Fruit fly (Drosophila melanogaster) whole organism, embryonic: Measurements from ENCODE around the gene Sc2.

Experiments
- ATbp ChIP-seq: fragments of 200-800 bp; sonication (Bioruptor generic); optimal IDR thresholded peaks from 2 replicates; lab custom pipeline; 2017; ENCODE audit warnings: missing biosample characterization, mild to moderate bottlenecking, missing genetic modification characterization, missing genetic modification reagents
- CG10431 ChIP-seq: fragments of 200-800 bp; sonication (Bioruptor generic); optimal IDR thresholded peaks from 3 replicates; lab custom pipeline; 2018; ENCODE audit warnings: missing biosample characterization, mild to moderate bottlenecking, missing genetic modification characterization
- CG10959 ChIP-seq: fragments of 200-800 bp; sonication (Bioruptor generic); IDR thresholded peaks from 2 replicates; pipeline ENCODE4 v1.3.6; 2022; ENCODE audit warnings: missing biosample characterization, missing genetic modification characterization
- CG11723 ChIP-seq: fragments of 200-800 bp; sonication (Bioruptor generic); optimal IDR thresholded peaks from 2 replicates; lab custom pipeline; 2017; ENCODE audit warnings: missing biosample characterization, mild to moderate bottlenecking, missing genetic modification characterization
- CG12104 ChIP-seq: fragments of 200-800 bp; sonication (Bioruptor generic); optimal IDR thresholded peaks from 3 replicates; lab custom pipeline; 2016; ENCODE audit warnings: missing biosample characterization, missing genetic modification characterization
- CG12155 ChIP-seq: fragments of 200-800 bp; sonication (Bioruptor generic); optimal IDR thresholded peaks from 3 replicates; lab custom pipeline; 2016; ENCODE audit warnings: missing biosample characterization, missing genetic modification characterization
- CG12391 ChIP-seq: fragments of 200-800 bp; sonication (Bioruptor generic); optimal IDR thresholded peaks from 3 replicates; lab custom pipeline; 2018; ENCODE audit warnings: missing biosample characterization, mild to moderate bottlenecking, missing genetic modification characterization, moderate library complexity
- CG1602 ChIP-seq: fragments of 200-800 bp; sonication (Bioruptor generic); optimal IDR thresholded peaks from 3 replicates; lab custom pipeline; 2016; ENCODE audit warnings: missing biosample characterization, missing genetic modification characterization
- CG17568 ChIP-seq: fragments of 200-800 bp; sonication (Bioruptor generic); optimal IDR thresholded peaks from 2 replicates; lab custom pipeline; 2018; ENCODE audit warnings: missing biosample characterization, mild to moderate bottlenecking, missing genetic modification characterization, moderate library complexity
- CG18011 ChIP-seq: fragments of 200-800 bp; sonication (Bioruptor generic); optimal IDR thresholded peaks from 2 replicates; lab custom pipeline; 2017; ENCODE audit warnings: missing biosample characterization, missing genetic modification characterization, mild to moderate bottlenecking, moderate library complexity, missing genotype
- CG18262 ChIP-seq: fragments of 200-800 bp; optimal IDR thresholded peaks from 3 replicates; lab custom pipeline; 2019; ENCODE audit warnings: missing biosample characterization, mild to moderate bottlenecking, missing genetic modification characterization, moderate library complexity
- CG2875 ChIP-seq: fragments of 200-800 bp; sonication (Bioruptor generic); optimal IDR thresholded peaks from 2 replicates; lab custom pipeline; 2017; ENCODE audit warnings: missing biosample characterization, mild to moderate bottlenecking, missing genetic modification characterization, missing genetic modification reagents
- CG3847 ChIP-seq: fragments of 200-800 bp; sonication (Bioruptor generic); IDR thresholded peaks from 2 replicates; pipeline ENCODE4 v1.3.6; 2022; ENCODE audit warnings: missing biosample characterization, missing genetic modification characterization
- CG4328 ChIP-seq: fragments of 200-800 bp; sonication (Bioruptor generic); optimal IDR thresholded peaks from 3 replicates; lab custom pipeline; 2017; ENCODE audit warnings: missing biosample characterization, missing genetic modification reagents, missing genetic modification characterization
- CG4854 ChIP-seq: fragments of 200-800 bp; sonication (Bioruptor generic); optimal IDR thresholded peaks from 2 replicates; lab custom pipeline; 2016; ENCODE audit warnings: missing biosample characterization, missing genetic modification characterization, inconsistent platforms
- CG6854 ChIP-seq: fragments of 200-800 bp; sonication (Bioruptor generic); optimal IDR thresholded peaks from 3 replicates; lab custom pipeline; 2017; ENCODE audit warnings: missing biosample characterization, mild to moderate bottlenecking, missing genetic modification characterization
- CG7839 ChIP-seq: fragments of 200-800 bp; sonication (Bioruptor generic); optimal IDR thresholded peaks from 3 replicates; lab custom pipeline; 2018; ENCODE audit warnings: missing biosample characterization, mild to moderate bottlenecking, missing genetic modification characterization, moderate library complexity
- CG8388 ChIP-seq: fragments of 200-800 bp; sonication (Bioruptor generic); optimal IDR thresholded peaks from 2 replicates; lab custom pipeline; 2019; ENCODE audit warnings: missing biosample characterization, mild to moderate bottlenecking, missing genetic modification characterization, moderate library complexity
- CG9817 ChIP-seq: fragments of 200-800 bp; sonication (Bioruptor generic); optimal IDR thresholded peaks from 2 replicates; lab custom pipeline; 2018; ENCODE audit warnings: missing biosample characterization, mild to moderate bottlenecking, missing genetic modification characterization, moderate library complexity
- D19B ChIP-seq: fragments of 200-800 bp; sonication (Bioruptor generic); optimal IDR thresholded peaks from 2 replicates; lab custom pipeline; 2017; ENCODE audit warnings: missing biosample characterization, mild to moderate bottlenecking, missing genetic modification characterization
- Dfd ChIP-seq, 2 experiments: fragments of >200 bp; optimal IDR thresholded peaks; 2 replicates each; lab custom pipeline; 2017; ENCODE audit warnings: missing biosample characterization in 2 of 2, missing genetic modification characterization in 2 of 2
- H2.0 ChIP-seq: fragments of 200-800 bp; sonication (Bioruptor generic); IDR thresholded peaks from 2 replicates; pipeline ENCODE4 v1.3.6; 2022; ENCODE audit warnings: missing biosample characterization, missing genetic modification characterization
- Hr3 ChIP-seq: fragments of 200-800 bp; sonication (Bioruptor generic); optimal IDR thresholded peaks from 3 replicates; lab custom pipeline; 2016; ENCODE audit warnings: missing biosample characterization, missing genetic modification characterization
- Hr51 ChIP-seq, 2 experiments: fragments of 200-800 bp; sonication (Bioruptor generic); optimal IDR thresholded peaks; 2 replicates in 1 of 2; 3 replicates in 1 of 2; lab custom pipeline; 2016 to 2018; ENCODE audit warnings: missing biosample characterization in 2 of 2, missing genetic modification characterization in 2 of 2, mild to moderate bottlenecking in 1 of 2, moderate library complexity in 1 of 2
- MESR4 ChIP-seq: fragments of 200-800 bp; sonication (Bioruptor generic); optimal IDR thresholded peaks from 2 replicates; lab custom pipeline; 2018; ENCODE audit warnings: missing biosample characterization, mild to moderate bottlenecking, missing genetic modification characterization, moderate library complexity
- Myb ChIP-seq: fragments of 200-800 bp; sonication (Bioruptor generic); optimal IDR thresholded peaks from 2 replicates; lab custom pipeline; 2016; ENCODE audit warnings: missing biosample characterization, missing genetic modification characterization
- Nf-YB ChIP-seq: fragments of 200-800 bp; sonication (Bioruptor generic); optimal IDR thresholded peaks from 3 replicates; lab custom pipeline; 2019; ENCODE audit warnings: missing biosample characterization, mild to moderate bottlenecking, missing genetic modification characterization, moderate library complexity
- Sin3A ChIP-seq: fragments of >200 bp; optimal IDR thresholded peaks from 2 replicates; lab custom pipeline; 2018
- Ssrp ChIP-seq: fragments of 200-800 bp; sonication (Bioruptor generic); optimal IDR thresholded peaks from 2 replicates; lab custom pipeline; 2018; ENCODE audit warnings: missing biosample characterization, mild to moderate bottlenecking, missing genetic modification characterization, moderate library complexity
- ab ChIP-seq: fragments of 200-800 bp; sonication (Bioruptor generic); optimal IDR thresholded peaks from 2 replicates; lab custom pipeline; 2016; ENCODE audit warnings: missing biosample characterization, missing genetic modification characterization
- abd-A ChIP-seq: fragments of 200-800 bp; sonication (Bioruptor generic); optimal IDR thresholded peaks from 3 replicates; lab custom pipeline; 2019; ENCODE audit warnings: missing biosample characterization, mild to moderate bottlenecking, missing genetic modification characterization, moderate library complexity
- ato ChIP-seq: fragments of 200-800 bp; sonication (Bioruptor generic); IDR thresholded peaks from 2 replicates; pipeline ENCODE4 v1.3.6; 2022; ENCODE audit warnings: missing biosample characterization, missing genetic modification characterization; ENCODE audit not compliant: partially characterized antibody
- bab2 ChIP-seq: fragments of 200-800 bp; sonication (Bioruptor generic); optimal IDR thresholded peaks from 2 replicates; lab custom pipeline; 2016; ENCODE audit warnings: missing biosample characterization, missing genetic modification characterization
- bbx ChIP-seq: fragments of 200-800 bp; sonication (Bioruptor generic); IDR thresholded peaks from 2 replicates; pipeline ENCODE4 v1.3.6; 2022; ENCODE audit warnings: missing biosample characterization, missing genetic modification characterization; ENCODE audit not compliant: partially characterized antibody
- en ChIP-seq: fragments of 200-800 bp; sonication (Bioruptor generic); optimal IDR thresholded peaks from 2 replicates; lab custom pipeline; 2016; ENCODE audit warnings: missing biosample characterization, missing genetic modification characterization
- esg ChIP-seq: fragments of 200-800 bp; sonication (Bioruptor generic); conservative IDR thresholded peaks from 2 replicates; pipeline ENCODE4 v1.3.6; 2022; ENCODE audit warnings: missing biosample characterization, missing genetic modification characterization
- fd102C ChIP-seq: fragments of 200-800 bp; sonication (Bioruptor generic); optimal IDR thresholded peaks from 2 replicates; lab custom pipeline; 2018; ENCODE audit warnings: missing biosample characterization, mild to moderate bottlenecking, missing genetic modification characterization, moderate library complexity
- fd64A ChIP-seq: fragments of 200-800 bp; sonication (Bioruptor generic); optimal IDR thresholded peaks from 3 replicates; lab custom pipeline; 2018; ENCODE audit warnings: missing biosample characterization, mild to moderate bottlenecking, missing genetic modification characterization
- fd96Cb ChIP-seq: fragments of 200-800 bp; sonication (Bioruptor generic); optimal IDR thresholded peaks from 2 replicates; lab custom pipeline; 2018; ENCODE audit warnings: missing biosample characterization, mild to moderate bottlenecking, missing genetic modification characterization, moderate library complexity
- grn ChIP-seq: fragments of 200-800 bp; sonication (Bioruptor generic); optimal IDR thresholded peaks from 3 replicates; lab custom pipeline; 2017; ENCODE audit warnings: missing biosample characterization, missing genetic modification characterization
- jing ChIP-seq: fragments of 200-800 bp; sonication (Bioruptor generic); optimal IDR thresholded peaks from 2 replicates; lab custom pipeline; 2018; ENCODE audit warnings: missing biosample characterization, mild to moderate bottlenecking, missing genetic modification characterization
- lola ChIP-seq, 3 experiments: fragments of >200 bp in 2 of 3; fragments of 200-800 bp in 1 of 3; sonication (Bioruptor generic) in 1 of 3; optimal IDR thresholded peaks; 2 replicates each; lab custom pipeline; 2017 to 2019; ENCODE audit warnings: missing biosample characterization in 3 of 3, missing genetic modification characterization in 3 of 3, mild to moderate bottlenecking in 1 of 3, moderate library complexity in 1 of 3
- pfk ChIP-seq: fragments of 200-800 bp; sonication (Bioruptor generic); optimal IDR thresholded peaks from 2 replicates; lab custom pipeline; 2018; ENCODE audit warnings: missing biosample characterization, mild to moderate bottlenecking, missing genetic modification characterization, moderate library complexity
- sisA ChIP-seq: fragments of 200-800 bp; sonication (Bioruptor generic); IDR thresholded peaks from 2 replicates; pipeline ENCODE4 v1.3.6; 2022; ENCODE audit warnings: missing biosample characterization, missing genetic modification characterization
- sqz ChIP-seq: fragments of 200-800 bp; sonication (Bioruptor generic); optimal IDR thresholded peaks from 3 replicates; lab custom pipeline; 2018; ENCODE audit warnings: missing biosample characterization, mild to moderate bottlenecking, missing genetic modification characterization
- tin ChIP-seq: fragments of 200-800 bp; sonication (Bioruptor generic); optimal IDR thresholded peaks from 3 replicates; lab custom pipeline; 2016; ENCODE audit warnings: missing biosample characterization, missing genetic modification characterization
- tio ChIP-seq: fragments of 200-800 bp; sonication (Bioruptor generic); optimal IDR thresholded peaks from 2 replicates; lab custom pipeline; 2017; ENCODE audit warnings: missing biosample characterization, missing genetic modification characterization, inconsistent platforms
- tll ChIP-seq, 2 experiments: fragments of 200-800 bp in 1 of 2; fragments of >200 bp in 1 of 2; sonication (Bioruptor generic) in 1 of 2; optimal IDR thresholded peaks; 2 replicates each; lab custom pipeline; 2017 to 2019; ENCODE audit warnings: missing biosample characterization in 2 of 2, missing genetic modification characterization in 2 of 2, mild to moderate bottlenecking in 1 of 2, moderate library complexity in 1 of 2
- twi ChIP-seq: fragments of 200-800 bp; optimal IDR thresholded peaks from 2 replicates; lab custom pipeline; 2019; ENCODE audit warnings: missing biosample characterization, mild to moderate bottlenecking, missing genetic modification characterization, moderate library complexity
- unc-4 ChIP-seq: fragments of 200-800 bp; sonication (Bioruptor generic); IDR thresholded peaks from 2 replicates; pipeline ENCODE4 v1.3.6; 2022; ENCODE audit warnings: missing biosample characterization, missing genetic modification characterization; ENCODE audit not compliant: partially characterized antibody

Sc2 gene

DNA sequence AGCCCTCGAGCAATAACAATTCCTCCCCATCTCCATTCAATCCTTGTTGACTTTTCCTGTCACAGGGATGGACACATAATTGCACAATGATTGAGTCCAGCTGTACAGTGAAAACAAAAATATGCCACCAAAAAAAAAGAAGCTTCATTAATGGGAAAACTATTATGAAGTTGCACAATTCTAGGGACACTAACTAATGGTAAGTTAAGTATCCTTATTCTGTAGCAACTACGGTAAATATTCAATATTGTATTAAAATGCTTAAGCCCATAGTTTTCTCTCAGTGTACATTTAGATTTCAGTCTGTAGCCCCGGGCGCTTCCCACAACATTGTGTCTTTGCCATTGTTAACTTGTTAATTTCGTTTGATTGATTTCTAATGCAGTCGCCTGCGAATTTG, 28.3 kb upstream of the Sc2 start (continued):
- TF ChIP-seq CG8388 (GFP tag; lab: Kevin White, UChicago) = peak; percentile 63
- TF ChIP-seq CG18262 = peak; percentile 72
- TF ChIP-seq esg (GFP tag; lab: Robert Waterston, UW) = 0 out of 2 replicates have a peak, but pooled peaks have one; percentile 18
- TF ChIP-seq CG17568 (GFP tag; lab: Kevin White, UChicago) = no peak
- no peak for TF ChIP-seq CG3847
- TF ChIP-seq sqz = no peak
- TF ChIP-seq CG12391 (tag; lab: Kevin White, UChicago) = peak; percentile 50
- TF ChIP-seq D19B = no peak
- no peak for TF ChIP-seq CG4328 (GFP tag; lab: Kevin White, UChicago)
- TF ChIP-seq fd102C (GFP tag; lab: Kevin White, UChicago) = peak; percentile 36
- peak; percentile 60 for TF ChIP-seq Ssrp (tag; lab: Kevin White, UChicago)
- TF ChIP-seq CG12104 (GFP tag; lab: Kevin White, UChicago) = no peak
- TF ChIP-seq ato = no peak
- no peak for TF ChIP-seq grn
- peak in 1 of 3 experiments; percentile 80 for TF ChIP-seq lola (GFP tag; optimal IDR thresholded peaks at IDR 0.05; lab: Kevin White, UChicago)
- TF ChIP-seq abd-A (tag; lab: Kevin White, UChicago) = no peak
- peak; percentile 35 for TF ChIP-seq CG10959 (GFP tag; lab: Robert Waterston, UW)
- TF ChIP-seq tio (GFP tag; lab: Kevin White, UChicago) = peak; percentile 56
- no peak for TF ChIP-seq CG10431
- peak; percentile 10 for TF ChIP-seq Hr3
- TF ChIP-seq Myb = no peak
- TF ChIP-seq pfk (GFP tag; lab: Kevin White, UChicago) = no peak
- TF ChIP-seq unc-4 (GFP tag; lab: Robert Waterston, UW) = no peak
- TF ChIP-seq ab (GFP tag; lab: Kevin White, UChicago) = no peak
- peak in 1 of 2 experiments; percentile 6 for TF ChIP-seq Hr51 (GFP tag; optimal IDR thresholded peaks at IDR 0.05; lab: Kevin White, UChicago)
- TF ChIP-seq CG6854 (GFP tag; lab: Kevin White, UChicago) = no peak
- TF ChIP-seq tin = peak; percentile 27
- no peak for TF ChIP-seq H2.0 (GFP tag; lab: Robert Waterston, UW)
- TF ChIP-seq en (GFP tag; lab: Kevin White, UChicago) = peak; percentile 21
- TF ChIP-seq CG7839 (tag; lab: Kevin White, UChicago) = peak; percentile 54
- no peak for TF ChIP-seq CG18011
- TF ChIP-seq CG9817 (tag; lab: Kevin White, UChicago) = no peak
- TF ChIP-seq CG2875 (GFP tag; lab: Kevin White, UChicago) = no peak
- TF ChIP-seq ATbp = peak; percentile 17
- peak; percentile 1 for TF ChIP-seq CG12155 (GFP tag; lab: Kevin White, UChicago)
- no peak for TF ChIP-seq Sin3A
- peak; percentile 27 for TF ChIP-seq bab2 (GFP tag; lab: Kevin White, UChicago)
- TF ChIP-seq fd64A = no peak
- no peak for TF ChIP-seq MESR4
- TF ChIP-seq twi = peak; percentile 16
- TF ChIP-seq bbx (GFP tag; lab: Robert Waterston, UW) = no peak
- no peak for TF ChIP-seq CG4854 (GFP tag; lab: Kevin White, UChicago)
- 0 out of 2 replicates have a peak, but pooled peaks have one; percentile 34 for TF ChIP-seq sisA (GFP tag; lab: Robert Waterston, UW)
- no peak for TF ChIP-seq CG11723 (GFP tag; lab: Kevin White, UChicago)
- no peak for TF ChIP-seq tll (GFP tag; optimal IDR thresholded peaks at IDR 0.05; lab: Kevin White, UChicago)
- peak; percentile 30 for TF ChIP-seq Nf-YB (GFP tag; lab: Kevin White, UChicago)
- no peak for TF ChIP-seq jing (GFP tag; lab: Kevin White, UChicago)
- TF ChIP-seq Dfd (GFP tag; optimal IDR thresholded peaks at IDR 0.05; lab: Kevin White, UChicago) = no peak
- peak; percentile 40 for TF ChIP-seq CG1602
- TF ChIP-seq fd96Cb (tag; lab: Kevin White, UChicago) = peak; percentile 32
